Worm (Caenorhabditis elegans) whole organism, L3 larva: Measurements from ENCODE around the gene mfsd-6.

Experiments
- ama-1 ChIP-seq: fragments of 150-350 bp; optimal IDR thresholded peaks from 2 replicates; lab custom pipeline; 2018
- ceh-16 ChIP-seq: sonication (generic microtip); optimal IDR thresholded peaks from 2 replicates; lab custom pipeline; 2017; ENCODE audit warnings: missing biosample characterization, missing genetic modification characterization
- ceh-9 ChIP-seq: sonication (generic microtip); optimal IDR thresholded peaks from 2 replicates; lab custom pipeline; 2018; ENCODE audit warnings: missing biosample characterization, missing genetic modification characterization
- elt-3 ChIP-seq, 3 experiments: fragments of 150-350 bp in 1 of 3; sonication (generic microtip) in 2 of 3; optimal IDR thresholded peaks; 2 replicates in 2 of 3; 4 replicates in 1 of 3; lab custom pipeline; 2014 to 2017; ENCODE audit warnings: missing biosample characterization in 3 of 3, missing genetic modification characterization in 3 of 3
- nhr-28 ChIP-seq: fragments of 150-350 bp; optimal IDR thresholded peaks from 2 replicates; lab custom pipeline; 2014; ENCODE audit warnings: missing biosample characterization, missing genetic modification characterization
- pha-4 ChIP-seq: fragments of 150-350 bp; optimal IDR thresholded peaks from 2 replicates; lab custom pipeline; 2014; ENCODE audit warnings: missing biosample characterization, missing genetic modification reagents, missing genetic modification characterization
- skn-1 ChIP-seq: fragments of 150-350 bp; optimal IDR thresholded peaks from 2 replicates; lab custom pipeline; 2014; ENCODE audit warnings: missing biosample characterization, missing genetic modification characterization
- ztf-11 ChIP-seq: fragments of 150-350 bp; optimal IDR thresholded peaks from 2 replicates; lab custom pipeline; 2014; ENCODE audit warnings: missing biosample characterization, missing genetic modification characterization

DNA sequence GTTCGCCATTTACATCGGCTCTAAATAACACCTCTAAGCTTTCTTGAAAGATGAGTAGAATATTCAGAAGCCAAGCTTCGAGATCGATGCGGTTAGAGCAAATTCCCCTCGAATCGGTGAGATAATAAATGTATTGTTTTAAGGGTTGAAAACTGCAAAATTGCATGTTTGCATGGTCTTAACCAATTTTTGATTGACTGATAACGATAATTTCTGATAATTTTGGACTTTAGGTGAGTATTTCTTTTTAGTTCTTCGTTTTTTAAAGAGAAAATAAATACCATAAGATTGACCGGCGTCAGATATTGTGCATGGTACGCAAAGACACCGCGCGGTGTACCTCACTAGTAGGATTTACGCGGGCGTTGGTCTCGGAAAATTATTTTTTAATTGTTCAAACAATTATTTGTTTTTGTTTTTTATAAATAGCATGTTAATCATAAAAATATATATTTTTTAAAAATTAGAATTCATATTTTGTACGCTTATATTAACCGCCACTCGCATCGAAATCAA is 5.0 kb upstream of the mfsd-6 start, which contains the start of gene cup-5:
- no peak for TF ChIP-seq ztf-11 (tag; lab: Kevin White, UChicago)
- TF ChIP-seq skn-1 (tag; lab: Kevin White, UChicago), result no peak
- TF ChIP-seq ama-1 (lab: Kevin White, UChicago), result no peak
- TF ChIP-seq nhr-28, result no peak
- TF ChIP-seq ceh-9, result no peak
- no peak for TF ChIP-seq ceh-16
- no peak for TF ChIP-seq elt-3 (tag; optimal IDR thresholded peaks at IDR 0.05; lab: Kevin White, UChicago)
- TF ChIP-seq pha-4 (tag; lab: Kevin White, UChicago), result peak; percentile 80
